Fruit fly (Drosophila melanogaster): ENCODE results near the gene tnc.

- TF ChIP-seq pan (optimal IDR thresholded peaks at IDR 0.05) (no peak), usp (GFP tag; optimal IDR thresholded peaks at IDR 0.05) (no peak)
These were observed 15.4 kb downstream of the tnc start for dm6 chr3R:24999575-24999974.

All from whole organism.